Worm (Caenorhabditis elegans) whole organism, L1 larva: ENCODE results near the gene acbp-4.

Experiments used
- F16B12.6 ChIP-seq: fragments of 150-350 bp; optimal IDR thresholded peaks from 2 replicates; lab custom pipeline; 2014; ENCODE audit warnings: missing biosample characterization, missing genetic modification characterization
- aha-1 ChIP-seq: fragments of 150-350 bp; optimal IDR thresholded peaks from 2 replicates; lab custom pipeline; 2014; ENCODE audit warnings: missing biosample characterization, missing genetic modification characterization
- alr-1 ChIP-seq: fragments of 200-800 bp; sonication (Bioruptor generic); optimal IDR thresholded peaks from 2 replicates; lab custom pipeline; 2018; ENCODE audit warnings: borderline replicate concordance, mild to moderate bottlenecking, missing genetic modification characterization, missing compliant biosample characterization
- ama-1 ChIP-seq: fragments of 150-350 bp; optimal IDR thresholded peaks from 2 replicates; lab custom pipeline; 2014
- blmp-1 ChIP-seq: fragments of 150-350 bp; optimal IDR thresholded peaks from 2 replicates; lab custom pipeline; 2014; ENCODE audit warnings: missing biosample characterization, missing genetic modification characterization
- ceh-8 ChIP-seq: fragments of 200-800 bp; sonication (Bioruptor generic); optimal IDR thresholded peaks from 2 replicates; lab custom pipeline; 2018; ENCODE audit warnings: mild to moderate bottlenecking, missing genetic modification characterization, moderate library complexity, missing compliant biosample characterization
- dpl-1 ChIP-seq, 3 experiments: fragments of 150-350 bp in 2 of 3; sonication (generic microtip) in 1 of 3; optimal IDR thresholded peaks; 2 replicates each; lab custom pipeline; 2014 to 2017; ENCODE audit warnings: missing biosample characterization in 3 of 3, missing genetic modification characterization in 3 of 3, missing genetic modification reagents in 3 of 3
- efl-1 ChIP-seq, 4 experiments: fragments of 150-350 bp; optimal IDR thresholded peaks in 3 of 4; peaks in 1 of 4; 1 replicate in 1 of 4; 2 replicates in 3 of 4; lab custom pipeline; 2014; ENCODE audit warnings: missing biosample characterization in 2 of 4, missing genetic modification characterization in 2 of 4, missing genetic modification reagents in 2 of 4
- efl-3 ChIP-seq: fragments of 200-800 bp; sonication (Bioruptor generic); optimal IDR thresholded peaks from 2 replicates; lab custom pipeline; 2018; ENCODE audit warnings: mild to moderate bottlenecking, missing genetic modification characterization, missing compliant biosample characterization
- egl-13 ChIP-seq: sonication (generic microtip); optimal IDR thresholded peaks from 2 replicates; lab custom pipeline; 2016; ENCODE audit warnings: missing genotype, missing genetic modification reagents, missing genetic modification characterization, missing compliant biosample characterization
- egl-27 ChIP-seq, 2 experiments: fragments of 150-350 bp in 1 of 2; sonication (generic microtip); optimal IDR thresholded peaks; 3 replicates each; lab custom pipeline; 2017 to 2018; ENCODE audit warnings: missing biosample characterization in 2 of 2, missing genetic modification characterization in 2 of 2, missing genetic modification reagents in 2 of 2
- elt-2 ChIP-seq: sonication (generic microtip); optimal IDR thresholded peaks from 2 replicates; lab custom pipeline; 2016; ENCODE audit warnings: missing genetic modification characterization, mild to moderate bottlenecking, inconsistent platforms, missing compliant biosample characterization, missing genetic modification reagents
- elt-3 ChIP-seq, 6 experiments: fragments of 150-350 bp in 1 of 6; sonication (generic microtip); optimal IDR thresholded peaks; 2 replicates each; lab custom pipeline; 2017 to 2018; ENCODE audit warnings: missing biosample characterization in 6 of 6, missing genetic modification characterization in 6 of 6, inconsistent platforms in 1 of 6
- fkh-10 ChIP-seq: sonication (generic microtip); optimal IDR thresholded peaks from 2 replicates; lab custom pipeline; 2017; ENCODE audit warnings: missing biosample characterization, missing genetic modification reagents, missing genetic modification characterization
- fkh-4 ChIP-seq: sonication (generic microtip); optimal IDR thresholded peaks from 2 replicates; lab custom pipeline; 2016; ENCODE audit warnings: missing compliant biosample characterization, missing genetic modification characterization, borderline replicate concordance
- hpl-2 ChIP-seq: fragments of 150-350 bp; optimal IDR thresholded peaks from 2 replicates; lab custom pipeline; 2014; ENCODE audit warnings: missing biosample characterization, missing genetic modification reagents, missing genetic modification characterization
- jun-1 ChIP-seq: fragments of 150-350 bp; optimal IDR thresholded peaks from 2 replicates; lab custom pipeline; 2014; ENCODE audit warnings: missing biosample characterization, missing genetic modification reagents, missing genetic modification characterization
- lin-13 ChIP-seq: fragments of 150-350 bp; optimal IDR thresholded peaks from 2 replicates; lab custom pipeline; 2014; ENCODE audit warnings: missing biosample characterization, missing genetic modification reagents, missing genetic modification characterization
- lin-14 ChIP-seq: fragments of 200-800 bp; sonication (Bioruptor generic); optimal IDR thresholded peaks from 2 replicates; lab custom pipeline; 2018; ENCODE audit warnings: mild to moderate bottlenecking, missing genetic modification characterization, moderate library complexity, missing compliant biosample characterization
- lin-15B ChIP-seq: fragments of 150-350 bp; sonication (generic microtip); optimal IDR thresholded peaks from 3 replicates; lab custom pipeline; 2014; ENCODE audit warnings: missing biosample characterization, missing genetic modification characterization
- lin-35 ChIP-seq, 2 experiments: fragments of 150-350 bp; optimal IDR thresholded peaks; 2 replicates each; lab custom pipeline; 2014; ENCODE audit warnings: missing biosample characterization in 2 of 2, missing genetic modification characterization in 2 of 2, missing genetic modification reagents in 2 of 2
- lin-39 ChIP-seq: fragments of 150-350 bp; optimal IDR thresholded peaks from 2 replicates; lab custom pipeline; 2014; ENCODE audit warnings: missing biosample characterization, missing genetic modification reagents, missing genetic modification characterization
- mab-9 ChIP-seq: fragments of 200-800 bp; sonication (Bioruptor generic); IDR thresholded peaks from 2 replicates; pipeline ENCODE4 v1.3.6; 2022; ENCODE audit warnings: missing genetic modification reagents, missing genetic modification characterization, missing compliant biosample characterization
- mdl-1 ChIP-seq, 2 experiments: fragments of 150-350 bp; optimal IDR thresholded peaks; 2 replicates each; lab custom pipeline; 2014 to 2017; ENCODE audit warnings: missing biosample characterization in 2 of 2, missing genetic modification characterization in 2 of 2, inconsistent platforms in 1 of 2
- mep-1 ChIP-seq: fragments of 150-350 bp; optimal IDR thresholded peaks from 2 replicates; lab custom pipeline; 2014; ENCODE audit warnings: missing biosample characterization, missing genetic modification characterization
- nhr-11 ChIP-seq: fragments of 150-350 bp; optimal IDR thresholded peaks from 2 replicates; lab custom pipeline; 2014; ENCODE audit warnings: missing biosample characterization, missing genetic modification characterization
- nhr-12 ChIP-seq: sonication (generic microtip); optimal IDR thresholded peaks from 2 replicates; lab custom pipeline; 2017; ENCODE audit warnings: missing biosample characterization, missing genetic modification characterization
- nhr-19 ChIP-seq: fragments of 200-800 bp; sonication (Bioruptor generic); conservative IDR thresholded peaks from 2 replicates; pipeline ENCODE4 v1.3.6; 2022; ENCODE audit warnings: missing genetic modification characterization, missing compliant biosample characterization
- nhr-20 ChIP-seq: sonication (generic microtip); optimal IDR thresholded peaks from 2 replicates; lab custom pipeline; 2016; ENCODE audit warnings: mild to moderate bottlenecking, missing genetic modification characterization, missing compliant biosample characterization
- nhr-237 ChIP-seq: fragments of 150-350 bp; optimal IDR thresholded peaks from 2 replicates; lab custom pipeline; 2014; ENCODE audit warnings: missing biosample characterization, missing genetic modification characterization
- nhr-28 ChIP-seq: fragments of 150-350 bp; optimal IDR thresholded peaks from 2 replicates; lab custom pipeline; 2014; ENCODE audit warnings: missing biosample characterization, missing genetic modification characterization
- nhr-47 ChIP-seq: sonication (generic microtip); optimal IDR thresholded peaks from 2 replicates; lab custom pipeline; 2016; ENCODE audit warnings: mild to moderate bottlenecking, missing genetic modification characterization, moderate library complexity, missing compliant biosample characterization
- nhr-77 ChIP-seq: fragments of 150-350 bp; optimal IDR thresholded peaks from 2 replicates; lab custom pipeline; 2014; ENCODE audit warnings: missing biosample characterization, missing genetic modification characterization
- nhr-84 ChIP-seq: sonication (generic microtip); optimal IDR thresholded peaks from 2 replicates; lab custom pipeline; 2017; ENCODE audit warnings: missing biosample characterization, missing genetic modification characterization
- nhr-85 ChIP-seq: sonication (generic microtip); peaks from one replicate; lab custom pipeline; 2016; ENCODE audit warnings: missing genetic modification characterization, inconsistent platforms, missing compliant biosample characterization
- pqm-1 ChIP-seq: sonication (generic microtip); optimal IDR thresholded peaks from 3 replicates; lab custom pipeline; 2017; ENCODE audit warnings: missing biosample characterization, missing genetic modification characterization
- rnt-1 ChIP-seq: sonication (generic microtip); optimal IDR thresholded peaks from 2 replicates; lab custom pipeline; 2016; ENCODE audit warnings: mild to moderate bottlenecking, missing genetic modification characterization, moderate library complexity, missing compliant biosample characterization
- snu-23 ChIP-seq: sonication (generic microtip); optimal IDR thresholded peaks from 2 replicates; lab custom pipeline; 2016; ENCODE audit warnings: missing genetic modification characterization, missing compliant biosample characterization
- sptf-1 ChIP-seq: fragments of 150-350 bp; optimal IDR thresholded peaks from 2 replicates; lab custom pipeline; 2014; ENCODE audit warnings: missing biosample characterization, missing genetic modification characterization
- swsn-7 ChIP-seq: sonication (generic microtip); optimal IDR thresholded peaks from 2 replicates; lab custom pipeline; 2016; ENCODE audit warnings: missing genetic modification characterization, missing compliant biosample characterization
- tlp-1 ChIP-seq: fragments of 150-350 bp; optimal IDR thresholded peaks from 2 replicates; lab custom pipeline; 2014; ENCODE audit warnings: missing biosample characterization, missing genetic modification characterization
- unc-130 ChIP-seq: fragments of 150-350 bp; optimal IDR thresholded peaks from 2 replicates; lab custom pipeline; 2017; ENCODE audit warnings: missing biosample characterization, missing genetic modification characterization, inconsistent platforms
- unc-62 ChIP-seq: fragments of 150-350 bp; optimal IDR thresholded peaks from 2 replicates; lab custom pipeline; 2014; ENCODE audit warnings: missing biosample characterization, missing genetic modification reagents, missing genetic modification characterization
- unc-98 ChIP-seq: fragments of 200-800 bp; sonication (Bioruptor generic); IDR thresholded peaks from 2 replicates; pipeline ENCODE4 v1.3.6; 2022; ENCODE audit warnings: missing genetic modification characterization, missing compliant biosample characterization
- vab-15 ChIP-seq: sonication (generic microtip); optimal IDR thresholded peaks from 2 replicates; lab custom pipeline; 2017; ENCODE audit warnings: missing genotype, mild to moderate bottlenecking, missing genetic modification characterization, missing compliant biosample characterization
- xbp-1 ChIP-seq: sonication (generic microtip); optimal IDR thresholded peaks from 2 replicates; lab custom pipeline; 2016; ENCODE audit warnings: missing genetic modification characterization, missing compliant biosample characterization
- zag-1 ChIP-seq: fragments of 150-350 bp; optimal IDR thresholded peaks from 2 replicates; lab custom pipeline; 2014; ENCODE audit warnings: missing biosample characterization, missing genetic modification characterization
- zip-4 ChIP-seq: fragments of 200-800 bp; sonication (Bioruptor generic); optimal IDR thresholded peaks from 2 replicates; lab custom pipeline; 2018; ENCODE audit warnings: mild to moderate bottlenecking, missing genetic modification characterization, moderate library complexity, missing compliant biosample characterization
- ztf-11 ChIP-seq, 2 experiments: sonication (generic microtip); optimal IDR thresholded peaks; 2 replicates each; lab custom pipeline; 2016 to 2017; ENCODE audit warnings: missing genetic modification characterization in 2 of 2, missing biosample characterization in 1 of 2, missing compliant biosample characterization in 1 of 2

Gene acbp-4

DNA sequence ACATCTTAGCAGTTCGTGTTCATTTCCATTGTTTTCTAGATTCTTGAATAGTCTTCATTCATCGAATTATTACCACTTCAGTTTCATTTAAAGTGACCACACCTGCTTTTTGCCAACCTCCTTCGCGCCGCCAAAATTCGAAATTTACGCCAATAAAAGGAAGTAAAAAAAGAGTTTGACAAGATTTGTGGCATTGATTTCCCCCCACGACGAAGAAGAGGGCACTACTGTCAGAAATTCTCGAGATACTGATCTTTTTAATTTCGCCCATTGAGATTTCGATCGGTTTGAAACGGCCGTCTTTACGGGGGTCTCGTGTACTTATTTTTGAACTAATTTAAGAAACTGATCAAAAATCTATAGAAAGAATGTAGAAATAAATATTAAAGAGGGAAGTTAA lies 7.2 kb downstream of the acbp-4 start:
- TF ChIP-seq nhr-11 (tag; lab: Kevin White, UChicago) (no peak), nhr-12 (no peak), mdl-1 (tag; optimal IDR thresholded peaks at IDR 0.05; lab: Kevin White, UChicago) (no peak), lin-14 (peak; percentile 55), unc-98 (GFP tag; lab: Robert Waterston, UW) (no peak), rnt-1 (tag; lab: Kevin White, UChicago) (no peak), alr-1 (tag; lab: Kevin White, UChicago) (no peak), elt-3 (tag; optimal IDR thresholded peaks at IDR 0.05; lab: Kevin White, UChicago) (no peak), efl-1 (optimal IDR thresholded peaks at IDR 0.05; lab: Kevin White, UChicago) (no peak), efl-1 (GFP tag; optimal IDR thresholded peaks at IDR 0.05 in 1 of 2; lab: Kevin White, UChicago) (no peak), nhr-20 (tag; lab: Kevin White, UChicago) (peak; percentile 11), nhr-237 (tag; lab: Kevin White, UChicago) (no peak), xbp-1 (no peak), ztf-11 (tag; optimal IDR thresholded peaks at IDR 0.05; lab: Kevin White, UChicago) (no peak), egl-27 (tag; optimal IDR thresholded peaks at IDR 0.05; lab: Kevin White, UChicago) (no peak), aha-1 (tag; lab: Kevin White, UChicago) (no peak), nhr-47 (tag; lab: Kevin White, UChicago) (no peak), mep-1 (peak; percentile 22), mab-9 (GFP tag; lab: Robert Waterston, UW) (no peak), lin-13 (GFP tag; lab: Kevin White, UChicago) (no peak), jun-1 (tag; lab: Kevin White, UChicago) (no peak), lin-39 (tag; lab: Kevin White, UChicago) (no peak), swsn-7 (tag; lab: Kevin White, UChicago) (no peak), fkh-10 (GFP tag; lab: Kevin White, UChicago) (no peak), zip-4 (GFP tag; lab: Kevin White, UChicago) (no peak), ceh-8 (no peak), F16B12.6 (tag; lab: Kevin White, UChicago) (no peak), vab-15 (tag; lab: Kevin White, UChicago) (no peak), nhr-84 (tag; lab: Kevin White, UChicago) (no peak), hpl-2 (no peak), pqm-1 (no peak), blmp-1 (tag; lab: Kevin White, UChicago) (peak; percentile 55), nhr-77 (tag; lab: Kevin White, UChicago) (no peak), sptf-1 (tag; lab: Kevin White, UChicago) (no peak), ama-1 (lab: Kevin White, UChicago) (no peak), nhr-85 (peak; percentile 86), nhr-19 (no peak)

DNA sequence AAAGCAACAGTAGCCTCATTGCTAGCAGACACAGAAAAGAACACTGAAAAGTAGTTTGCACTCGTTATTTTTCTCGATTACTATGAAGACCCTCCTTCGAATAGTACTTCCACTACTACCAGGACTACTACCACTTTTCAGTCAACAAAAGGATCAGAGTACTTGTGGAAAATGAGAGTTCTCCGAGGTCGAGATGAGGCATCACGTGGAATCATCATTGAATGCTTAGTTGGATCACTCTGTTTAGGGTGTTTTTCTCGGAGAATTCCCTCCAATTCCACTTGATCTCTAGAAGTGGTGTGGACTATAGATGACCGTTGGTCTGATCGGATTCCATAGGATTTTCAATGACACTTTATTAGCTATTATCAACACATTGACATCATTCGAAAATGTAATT lies 8.1 kb downstream of the acbp-4 start:
- TF ChIP-seq nhr-20 (tag; lab: Kevin White, UChicago) = peak; percentile 40
- TF ChIP-seq elt-2 (tag; lab: Kevin White, UChicago) = no peak
- TF ChIP-seq zip-4 (GFP tag; lab: Kevin White, UChicago) = no peak
- no peak for TF ChIP-seq nhr-47 (tag; lab: Kevin White, UChicago)
- no peak for TF ChIP-seq unc-62
- TF ChIP-seq zag-1 = no peak
- no peak for TF ChIP-seq egl-13 (tag; lab: Kevin White, UChicago)
- TF ChIP-seq lin-39 (tag; lab: Kevin White, UChicago) = no peak
- no peak for TF ChIP-seq nhr-12
- TF ChIP-seq ztf-11 (tag; optimal IDR thresholded peaks at IDR 0.05; lab: Kevin White, UChicago) = no peak
- no peak for TF ChIP-seq nhr-237 (tag; lab: Kevin White, UChicago)
- TF ChIP-seq swsn-7 (tag; lab: Kevin White, UChicago) = no peak
- TF ChIP-seq alr-1 (tag; lab: Kevin White, UChicago) = no peak
- TF ChIP-seq elt-3 (tag; optimal IDR thresholded peaks at IDR 0.05; lab: Kevin White, UChicago) = peak in 1 of 6 experiments; percentile 2
- TF ChIP-seq lin-35 (GFP tag; optimal IDR thresholded peaks at IDR 0.05; lab: Kevin White, UChicago) = peak in 1 of 2 experiments; percentile 38
- no peak for TF ChIP-seq fkh-10 (GFP tag; lab: Kevin White, UChicago)
- no peak for TF ChIP-seq rnt-1 (tag; lab: Kevin White, UChicago)
- no peak for TF ChIP-seq ama-1 (lab: Kevin White, UChicago)
- TF ChIP-seq nhr-85 = peak; percentile 87
- no peak for TF ChIP-seq unc-130
- no peak for TF ChIP-seq nhr-28 (tag; lab: Kevin White, UChicago)
- no peak for TF ChIP-seq tlp-1
- TF ChIP-seq fkh-4 = no peak
- TF ChIP-seq blmp-1 (tag; lab: Kevin White, UChicago) = peak; percentile 82
- TF ChIP-seq nhr-19 = peak; percentile 33
- TF ChIP-seq snu-23 (GFP tag; lab: Kevin White, UChicago) = peak; percentile 4
- no peak for TF ChIP-seq efl-3 (GFP tag; lab: Kevin White, UChicago)
- no peak for TF ChIP-seq unc-98 (GFP tag; lab: Robert Waterston, UW)
- no peak for TF ChIP-seq lin-15B
- TF ChIP-seq lin-14 = peak; percentile 44
- TF ChIP-seq jun-1 (tag; lab: Kevin White, UChicago) = no peak
- no peak for TF ChIP-seq dpl-1 (GFP tag; optimal IDR thresholded peaks at IDR 0.05; lab: Kevin White, UChicago)
- TF ChIP-seq egl-27 (tag; optimal IDR thresholded peaks at IDR 0.05; lab: Kevin White, UChicago) = no peak
